Worm (Caenorhabditis elegans): ENCODE measurements around the gene twk-3.

DNA sequence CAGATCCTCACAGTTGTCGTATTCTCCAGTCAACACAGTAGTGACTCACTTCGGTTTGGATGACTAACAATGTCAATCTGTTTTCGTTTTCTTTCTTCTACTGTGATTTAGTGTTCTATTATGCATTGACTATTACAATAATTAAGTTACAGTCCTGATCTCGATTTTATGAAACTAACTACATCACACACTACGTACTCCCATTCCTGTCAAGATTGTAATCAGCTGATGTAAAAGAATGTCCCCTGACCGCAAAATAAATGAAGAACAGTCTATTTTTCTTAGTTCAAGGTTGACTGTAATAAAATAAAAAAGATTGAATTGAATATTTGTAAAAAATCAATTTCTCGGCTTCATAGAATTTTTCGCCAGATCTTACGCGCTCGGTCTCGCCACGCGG lies 12.8 kb upstream of the twk-3 start:
- TF ChIP-seq elt-4 (tag; optimal IDR thresholded peaks at IDR 0.05): no peak
- no peak for TF ChIP-seq zip-5 (tag; optimal IDR thresholded peaks at IDR 0.05)
- no peak for TF ChIP-seq ama-1 (optimal IDR thresholded peaks at IDR 0.05)
- no peak for TF ChIP-seq fkh-10 (GFP tag; optimal IDR thresholded peaks at IDR 0.05)
- TF ChIP-seq ttx-3 (tag; optimal IDR thresholded peaks at IDR 0.05): no peak
- no peak for TF ChIP-seq hlh-30 (tag; optimal IDR thresholded peaks at IDR 0.05; ENCODE audit: insufficient read depth)
- TF ChIP-seq dmd-4 (tag; optimal IDR thresholded peaks at IDR 0.05; ENCODE audit: borderline replicate concordance): no peak
